Worm (Caenorhabditis elegans) whole organism, late embryonic: Measurements from ENCODE around the gene cest-8.
A peak's percentile ranks its signal among the peaks of the same experiment; 100 is the strongest.

ENCODE experiments used
- F13H6.1 ChIP-seq: sonication (generic microtip); optimal IDR thresholded peaks from 2 replicates; lab custom pipeline; 2016; ENCODE audit warnings: missing genetic modification characterization, missing compliant biosample characterization
- K09A11.1 ChIP-seq: sonication (generic microtip); optimal IDR thresholded peaks from 2 replicates; lab custom pipeline; 2017; ENCODE audit warnings: antibody characterized with exemption, mild to moderate bottlenecking, missing genetic modification characterization, missing compliant biosample characterization; ENCODE audit not compliant: insufficient read depth
- Y22D7AL.16 ChIP-seq: sonication (generic microtip); optimal IDR thresholded peaks from 2 replicates; lab custom pipeline; 2016; ENCODE audit warnings: missing genetic modification characterization, missing compliant biosample characterization
- ama-1 ChIP-seq: fragments of 150-350 bp; optimal IDR thresholded peaks from 2 replicates; lab custom pipeline; 2014
- ceh-18 ChIP-seq: sonication (generic microtip); optimal IDR thresholded peaks from 2 replicates; lab custom pipeline; 2016; ENCODE audit warnings: missing genetic modification characterization, missing compliant biosample characterization
- ceh-19 ChIP-seq: fragments of 200-800 bp; sonication (Bioruptor generic); optimal IDR thresholded peaks from 2 replicates; lab custom pipeline; 2018; ENCODE audit warnings: mild to moderate bottlenecking, missing genetic modification characterization, missing compliant biosample characterization
- ceh-22 ChIP-seq: sonication (generic microtip); optimal IDR thresholded peaks from 2 replicates; lab custom pipeline; 2017; ENCODE audit warnings: missing biosample characterization, missing genetic modification characterization
- ceh-24 ChIP-seq: sonication (generic microtip); optimal IDR thresholded peaks from 2 replicates; lab custom pipeline; 2016; ENCODE audit warnings: mild to moderate bottlenecking, missing genetic modification characterization, missing compliant biosample characterization
- ceh-30 ChIP-seq: fragments of 150-350 bp; optimal IDR thresholded peaks from 2 replicates; lab custom pipeline; 2014; ENCODE audit warnings: missing biosample characterization, missing genetic modification characterization
- ceh-31 ChIP-seq: sonication (generic microtip); optimal IDR thresholded peaks from 2 replicates; lab custom pipeline; 2016; ENCODE audit warnings: missing genetic modification characterization, missing compliant biosample characterization
- ceh-34 ChIP-seq: sonication (generic microtip); optimal IDR thresholded peaks from 2 replicates; lab custom pipeline; 2016; ENCODE audit warnings: mild to moderate bottlenecking, missing genetic modification characterization, missing compliant biosample characterization
- ceh-48 ChIP-seq: sonication (generic microtip); optimal IDR thresholded peaks from 2 replicates; lab custom pipeline; 2016; ENCODE audit warnings: missing genetic modification characterization, inconsistent platforms, missing compliant biosample characterization
- che-1 ChIP-seq: sonication (generic microtip); optimal IDR thresholded peaks from 2 replicates; lab custom pipeline; 2016; ENCODE audit warnings: mild to moderate bottlenecking, missing genetic modification characterization, missing compliant biosample characterization
- fax-1 ChIP-seq: sonication (generic microtip); optimal IDR thresholded peaks from 2 replicates; lab custom pipeline; 2016; ENCODE audit warnings: missing genotype, missing genetic modification characterization, missing compliant biosample characterization
- gmeb-2 ChIP-seq: sonication (generic microtip); optimal IDR thresholded peaks from 2 replicates; lab custom pipeline; 2016; ENCODE audit warnings: missing genetic modification characterization, inconsistent platforms, missing compliant biosample characterization
- hlh-13 ChIP-seq: fragments of 200-800 bp; sonication (Bioruptor generic); optimal IDR thresholded peaks from 2 replicates; lab custom pipeline; 2018; ENCODE audit warnings: mild to moderate bottlenecking, missing genetic modification characterization, missing compliant biosample characterization
- hlh-30 ChIP-seq: sonication (generic microtip); optimal IDR thresholded peaks from 2 replicates; lab custom pipeline; 2017; ENCODE audit warnings: antibody characterized with exemption, missing genetic modification characterization, missing compliant biosample characterization; ENCODE audit not compliant: insufficient read depth
- lim-6 ChIP-seq: sonication (generic microtip); optimal IDR thresholded peaks from 2 replicates; lab custom pipeline; 2016; ENCODE audit warnings: missing genetic modification characterization, missing compliant biosample characterization
- lin-11 ChIP-seq: fragments of 200-800 bp; sonication (Bioruptor generic); optimal IDR thresholded peaks from 2 replicates; lab custom pipeline; 2018; ENCODE audit warnings: mild to moderate bottlenecking, missing genetic modification characterization, missing compliant biosample characterization
- nhr-11 ChIP-seq: fragments of 150-350 bp; optimal IDR thresholded peaks from 2 replicates; lab custom pipeline; 2014; ENCODE audit warnings: missing biosample characterization, missing genetic modification characterization
- nhr-232 ChIP-seq: sonication (generic microtip); optimal IDR thresholded peaks from 2 replicates; lab custom pipeline; 2016; ENCODE audit warnings: missing genetic modification characterization, missing compliant biosample characterization
- pag-3 ChIP-seq: sonication (generic microtip); optimal IDR thresholded peaks from 2 replicates; lab custom pipeline; 2016; ENCODE audit warnings: missing compliant biosample characterization, missing genetic modification characterization, borderline replicate concordance
- pat-9 ChIP-seq: fragments of 200-800 bp; sonication (Bioruptor generic); optimal IDR thresholded peaks from 2 replicates; lab custom pipeline; 2018; ENCODE audit warnings: mild to moderate bottlenecking, missing genetic modification characterization, moderate library complexity, missing compliant biosample characterization
- pax-1 ChIP-seq: fragments of 150-350 bp; optimal IDR thresholded peaks from 2 replicates; lab custom pipeline; 2014; ENCODE audit warnings: missing biosample characterization, missing genetic modification characterization
- pha-2 ChIP-seq: sonication (generic microtip); optimal IDR thresholded peaks from 2 replicates; lab custom pipeline; 2017; ENCODE audit warnings: mild to moderate bottlenecking, missing genetic modification characterization, missing compliant biosample characterization
- pros-1 ChIP-seq: fragments of 150-350 bp; optimal IDR thresholded peaks from 2 replicates; lab custom pipeline; 2014; ENCODE audit warnings: missing biosample characterization, missing genetic modification reagents, missing genetic modification characterization
- ref-2 ChIP-seq: sonication (generic microtip); optimal IDR thresholded peaks from 2 replicates; lab custom pipeline; 2016; ENCODE audit warnings: missing genetic modification characterization, missing compliant biosample characterization
- rnt-1 ChIP-seq: sonication (generic microtip); optimal IDR thresholded peaks from 2 replicates; lab custom pipeline; 2016; ENCODE audit warnings: missing genetic modification characterization, missing compliant biosample characterization
- sox-2 ChIP-seq: fragments of 200-800 bp; sonication (Bioruptor generic); IDR thresholded peaks from 2 replicates; pipeline ENCODE4 v1.3.6; 2022; ENCODE audit warnings: missing genetic modification reagents, missing genetic modification characterization, missing compliant biosample characterization
- tbx-2 ChIP-seq: sonication (generic microtip); optimal IDR thresholded peaks from 2 replicates; lab custom pipeline; 2016; ENCODE audit warnings: missing genetic modification characterization, missing compliant biosample characterization
- unc-42 ChIP-seq: sonication (generic microtip); optimal IDR thresholded peaks from 2 replicates; lab custom pipeline; 2016; ENCODE audit warnings: missing genotype, missing genetic modification characterization, missing compliant biosample characterization
- unc-55 ChIP-seq: sonication (generic microtip); optimal IDR thresholded peaks from 2 replicates; lab custom pipeline; 2017; ENCODE audit warnings: missing biosample characterization, missing genetic modification reagents, missing genetic modification characterization

The cest-8 gene

ce11 chrX:12177521-12177920, 41.9 kb upstream of the cest-8 start:
- no peak for TF ChIP-seq K09A11.1 (tag; lab: Kevin White, UChicago)
- no peak for TF ChIP-seq unc-42 (tag; lab: Kevin White, UChicago)
- no peak for TF ChIP-seq ceh-48 (tag; lab: Kevin White, UChicago)
- TF ChIP-seq pha-2: no peak
- TF ChIP-seq che-1 (tag; lab: Kevin White, UChicago): no peak

- TF ChIP-seq pax-1 (tag; lab: Kevin White, UChicago) (no peak), pag-3 (tag; lab: Kevin White, UChicago) (no peak), unc-42 (tag; lab: Kevin White, UChicago) (peak; percentile 25), lim-6 (tag; lab: Kevin White, UChicago) (no peak)
Observed at ce11 chrX:12178351-12179089, 40.9 kb upstream of the cest-8 start.

DNA sequence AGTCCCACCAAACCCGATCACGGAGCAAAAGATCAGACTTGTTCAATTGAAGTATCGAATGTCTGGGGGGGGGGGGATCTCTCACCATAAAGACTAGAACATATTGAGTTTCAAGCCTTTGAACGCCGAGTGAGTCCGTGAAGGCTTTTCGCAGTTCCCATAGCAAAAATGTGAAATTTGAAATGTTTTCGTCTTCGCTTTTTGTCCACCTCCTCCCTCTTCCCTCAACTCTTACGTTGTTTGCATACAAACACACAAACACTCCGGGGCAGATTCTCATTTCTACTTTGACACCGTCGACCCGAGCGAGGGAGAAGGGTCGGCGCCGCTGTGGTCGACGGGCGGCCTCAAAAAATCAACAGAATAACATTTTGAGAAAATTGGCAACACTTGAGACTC, 40.4 kb upstream of the cest-8 start:
- TF ChIP-seq ceh-18 (no peak), ceh-48 (tag; lab: Kevin White, UChicago) (no peak), pha-2 (peak; percentile 21), ceh-22 (peak; percentile 33), pag-3 (tag; lab: Kevin White, UChicago) (no peak), fax-1 (tag; lab: Kevin White, UChicago) (no peak), sox-2 (GFP tag; lab: Robert Waterston, UW) (no peak), rnt-1 (tag; lab: Kevin White, UChicago) (no peak), Y22D7AL.16 (no peak), pros-1 (no peak), ceh-31 (tag; lab: Kevin White, UChicago) (no peak), pax-1 (tag; lab: Kevin White, UChicago) (no peak), nhr-11 (tag; lab: Kevin White, UChicago) (no peak), ref-2 (tag; lab: Kevin White, UChicago) (no peak), che-1 (tag; lab: Kevin White, UChicago) (no peak), hlh-13 (GFP tag; lab: Kevin White, UChicago) (no peak), gmeb-2 (tag; lab: Kevin White, UChicago) (no peak), nhr-232 (no peak), ama-1 (no peak), unc-42 (tag; lab: Kevin White, UChicago) (no peak), ceh-34 (tag; lab: Kevin White, UChicago) (peak; percentile 99), tbx-2 (tag; lab: Kevin White, UChicago) (peak; percentile 2), ceh-19 (GFP tag; lab: Kevin White, UChicago) (peak; percentile 84), ceh-24 (tag; lab: Kevin White, UChicago) (no peak), lin-11 (tag; lab: Kevin White, UChicago) (no peak)
- TF ChIP-seq, all 69 proteins: peak for 5

DNA sequence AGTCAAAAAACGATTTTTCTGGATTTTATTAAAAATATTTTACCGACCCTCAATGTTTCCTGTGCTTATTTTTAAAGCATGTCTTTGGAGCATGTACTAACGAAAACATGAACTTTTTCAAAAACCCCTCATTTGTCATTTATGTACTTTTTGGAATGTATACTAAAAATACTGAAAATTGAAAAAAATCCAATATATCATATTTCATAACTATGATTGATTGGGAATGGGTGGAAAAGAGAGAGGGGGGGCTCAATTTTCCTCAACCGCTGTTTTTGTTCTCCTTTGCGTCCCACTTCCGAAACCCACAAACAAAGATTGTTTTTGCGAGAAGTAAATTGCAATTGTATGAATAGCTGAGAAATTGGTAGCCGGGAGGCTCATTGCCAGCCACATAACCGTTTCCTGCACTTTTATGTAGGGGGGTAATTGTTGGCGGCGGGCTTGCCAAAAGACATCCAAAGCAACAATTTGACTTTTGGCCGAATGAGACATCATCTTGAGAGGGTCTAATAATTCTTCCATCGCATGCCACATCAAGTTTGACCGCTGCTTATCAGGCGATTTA, 39.6 kb upstream of the cest-8 start:
- TF ChIP-seq F13H6.1 (tag; lab: Kevin White, UChicago) (no peak), fax-1 (tag; lab: Kevin White, UChicago) (no peak), ceh-19 (GFP tag; lab: Kevin White, UChicago) (peak; percentile 32), ceh-34 (tag; lab: Kevin White, UChicago) (peak; percentile 12), lim-6 (tag; lab: Kevin White, UChicago) (no peak), ref-2 (tag; lab: Kevin White, UChicago) (peak; percentile 6), Y22D7AL.16 (no peak)
- TF ChIP-seq, all 69 proteins: peak for 3

- peak; percentile 12 for TF ChIP-seq unc-42 (tag; lab: Kevin White, UChicago)
- no peak for TF ChIP-seq pat-9 (tag; lab: Kevin White, UChicago)
- TF ChIP-seq che-1 (tag; lab: Kevin White, UChicago): no peak
- peak; percentile 54 for TF ChIP-seq unc-55
- TF ChIP-seq ceh-30 (tag; lab: Kevin White, UChicago): no peak
- TF ChIP-seq pros-1: peak; percentile 46
- no peak for TF ChIP-seq hlh-30 (tag; lab: Kevin White, UChicago)
- no peak for TF ChIP-seq lin-11 (tag; lab: Kevin White, UChicago)
- no peak for TF ChIP-seq Y22D7AL.16
- peak; percentile 84 for TF ChIP-seq ceh-31 (tag; lab: Kevin White, UChicago)
Observed at ce11 chrX:12180681-12181080, 38.8 kb upstream of the cest-8 start.
